Worm (Caenorhabditis elegans) whole organism, L4 larva: ENCODE data around the gene F26F4.5.
A peak's percentile ranks its signal among the peaks of the same experiment; 100 is the strongest.

ENCODE experiments used
- Y105C5A.15 ChIP-seq: fragments of 200-800 bp; sonication (Bioruptor generic); IDR thresholded peaks from 2 replicates; pipeline ENCODE4 v1.3.6; 2022; ENCODE audit warnings: missing genetic modification characterization, missing compliant biosample characterization
- Y48G9A.11 ChIP-seq: fragments of 200-800 bp; sonication (Bioruptor generic); IDR thresholded peaks from 2 replicates; pipeline ENCODE4 v1.3.6; 2022; ENCODE audit warnings: missing genetic modification reagents, missing genetic modification characterization, missing compliant biosample characterization
- Y75B8A.6 ChIP-seq: fragments of 200-800 bp; sonication (Bioruptor generic); IDR thresholded peaks from 2 replicates; pipeline ENCODE4 v1.3.6; 2022; ENCODE audit warnings: missing genetic modification reagents, missing genetic modification characterization, missing compliant biosample characterization
- aha-1 ChIP-seq: fragments of 150-350 bp; peaks from one replicate; lab custom pipeline; 2014; ENCODE audit warnings: missing biosample characterization, missing genetic modification characterization
- aly-2 ChIP-seq: sonication (generic microtip); optimal IDR thresholded peaks from 2 replicates; lab custom pipeline; 2018; ENCODE audit warnings: missing biosample characterization, missing genetic modification characterization
- ceh-28 ChIP-seq: fragments of 150-350 bp; optimal IDR thresholded peaks from 2 replicates; lab custom pipeline; 2014; ENCODE audit warnings: missing biosample characterization, missing genetic modification reagents, missing genetic modification characterization
- ctbp-1 ChIP-seq: fragments of 200-800 bp; sonication (Bioruptor generic); IDR thresholded peaks from 2 replicates; pipeline ENCODE4 v1.3.6; 2022; ENCODE audit warnings: missing genetic modification reagents, missing genetic modification characterization, missing compliant biosample characterization
- daf-16 ChIP-seq, 3 experiments: sonication (generic microtip); optimal IDR thresholded peaks; 2 replicates each; lab custom pipeline; 2016 to 2017; ENCODE audit warnings: missing genetic modification characterization in 3 of 3, missing genetic modification reagents in 3 of 3, mild to moderate bottlenecking in 2 of 3, missing compliant biosample characterization in 2 of 3, missing biosample characterization in 1 of 3, moderate library complexity in 1 of 3
- daf-19 ChIP-seq: fragments of 200-800 bp; sonication (Bioruptor generic); conservative IDR thresholded peaks from 2 replicates; pipeline ENCODE4 v1.3.6; 2022; ENCODE audit warnings: missing genetic modification characterization, missing compliant biosample characterization
- dmd-6 ChIP-seq: fragments of 200-800 bp; sonication (Bioruptor generic); IDR thresholded peaks from 2 replicates; pipeline ENCODE4 v1.3.6; 2022; ENCODE audit warnings: missing genetic modification reagents, missing genetic modification characterization, missing compliant biosample characterization
- gei-8 ChIP-seq: fragments of 200-800 bp; sonication (Bioruptor generic); optimal IDR thresholded peaks from 2 replicates; lab custom pipeline; 2018; ENCODE audit warnings: mild to moderate bottlenecking, missing genetic modification characterization, missing compliant biosample characterization
- jun-1 ChIP-seq: fragments of 150-350 bp; optimal IDR thresholded peaks from 2 replicates; lab custom pipeline; 2014; ENCODE audit warnings: missing biosample characterization, missing genetic modification reagents, missing genetic modification characterization
- lim-7 ChIP-seq: fragments of 200-800 bp; sonication (Bioruptor generic); IDR thresholded peaks from 2 replicates; pipeline ENCODE4 v1.3.6; 2022; ENCODE audit warnings: missing genetic modification characterization, missing compliant biosample characterization
- lin-1 ChIP-seq: fragments of 200-800 bp; sonication (Bioruptor generic); IDR thresholded peaks from 2 replicates; pipeline ENCODE4 v1.3.6; 2022; ENCODE audit warnings: missing genetic modification reagents, missing genetic modification characterization, missing compliant biosample characterization
- lin-13 ChIP-seq: fragments of 150-350 bp; optimal IDR thresholded peaks from 2 replicates; lab custom pipeline; 2014; ENCODE audit warnings: missing biosample characterization, missing genetic modification reagents, missing genetic modification characterization
- lin-15B ChIP-seq: fragments of 150-350 bp; sonication (generic microtip); optimal IDR thresholded peaks from 3 replicates; lab custom pipeline; 2014; ENCODE audit warnings: missing biosample characterization, missing genetic modification characterization
- lin-38 ChIP-seq: fragments of 200-800 bp; sonication (Bioruptor generic); IDR thresholded peaks from 2 replicates; pipeline ENCODE4 v1.3.6; 2022; ENCODE audit warnings: missing genetic modification reagents, missing genetic modification characterization, missing compliant biosample characterization
- lin-39 ChIP-seq: fragments of 150-350 bp; optimal IDR thresholded peaks from 2 replicates; lab custom pipeline; 2014; ENCODE audit warnings: missing biosample characterization, missing genetic modification reagents, missing genetic modification characterization
- madf-9 ChIP-seq: fragments of 200-800 bp; sonication (Bioruptor generic); conservative IDR thresholded peaks from 2 replicates; pipeline ENCODE4 v1.3.6; 2022; ENCODE audit warnings: missing genetic modification reagents, missing genetic modification characterization, missing compliant biosample characterization
- mep-1 ChIP-seq: fragments of 150-350 bp; sonication (generic microtip); optimal IDR thresholded peaks from 3 replicates; lab custom pipeline; 2014; ENCODE audit warnings: missing biosample characterization, missing genetic modification characterization
- mxl-2 ChIP-seq: fragments of 200-800 bp; sonication (Bioruptor generic); conservative IDR thresholded peaks from 2 replicates; pipeline ENCODE4 v1.3.6; 2022; ENCODE audit warnings: missing genetic modification reagents, missing genetic modification characterization, missing compliant biosample characterization
- mxl-3 ChIP-seq: fragments of 200-800 bp; sonication (Bioruptor generic); optimal IDR thresholded peaks from 2 replicates; lab custom pipeline; 2018; ENCODE audit warnings: mild to moderate bottlenecking, missing genetic modification characterization, missing compliant biosample characterization
- nhr-111 ChIP-seq: fragments of 200-800 bp; sonication (Bioruptor generic); optimal IDR thresholded peaks from 2 replicates; lab custom pipeline; 2018; ENCODE audit warnings: mild to moderate bottlenecking, missing genetic modification characterization, missing compliant biosample characterization
- nhr-28 ChIP-seq: fragments of 150-350 bp; optimal IDR thresholded peaks from 2 replicates; lab custom pipeline; 2014; ENCODE audit warnings: missing biosample characterization, missing genetic modification characterization
- nhr-41 ChIP-seq: fragments of 200-800 bp; sonication (Bioruptor generic); IDR thresholded peaks from 2 replicates; pipeline ENCODE4 v1.3.6; 2022; ENCODE audit warnings: missing genetic modification reagents, missing genetic modification characterization, missing compliant biosample characterization
- nhr-42 ChIP-seq: fragments of 200-800 bp; sonication (Bioruptor generic); IDR thresholded peaks from 2 replicates; pipeline ENCODE4 v1.3.6; 2022; ENCODE audit warnings: missing genetic modification characterization, missing compliant biosample characterization
- nhr-6 ChIP-seq: fragments of 150-350 bp; optimal IDR thresholded peaks from 2 replicates; lab custom pipeline; 2014; ENCODE audit warnings: missing biosample characterization, missing genetic modification characterization
- nhr-77 ChIP-seq: fragments of 150-350 bp; optimal IDR thresholded peaks from 2 replicates; lab custom pipeline; 2014; ENCODE audit warnings: missing biosample characterization, missing genetic modification characterization
- pqm-1 ChIP-seq: sonication (generic microtip); optimal IDR thresholded peaks from 2 replicates; lab custom pipeline; 2017; ENCODE audit warnings: missing biosample characterization, missing genetic modification characterization
- saeg-2 ChIP-seq: fragments of 200-800 bp; sonication (Bioruptor generic); IDR thresholded peaks from 2 replicates; pipeline ENCODE4 v1.3.6; 2022; ENCODE audit warnings: missing genetic modification reagents, missing genetic modification characterization, missing compliant biosample characterization
- sdz-12 ChIP-seq: fragments of 200-800 bp; sonication (Bioruptor generic); optimal IDR thresholded peaks from 2 replicates; lab custom pipeline; 2018; ENCODE audit warnings: mild to moderate bottlenecking, missing genetic modification characterization, missing compliant biosample characterization
- set-16 ChIP-seq: fragments of 200-800 bp; sonication (Bioruptor generic); IDR thresholded peaks from 2 replicates; pipeline ENCODE4 v1.3.6; 2022; ENCODE audit warnings: missing genetic modification reagents, missing genetic modification characterization, missing compliant biosample characterization
- skn-1 ChIP-seq: fragments of 150-350 bp; optimal IDR thresholded peaks from 2 replicates; lab custom pipeline; 2014; ENCODE audit warnings: missing biosample characterization, missing genetic modification characterization
- snpc-1.2 ChIP-seq: fragments of 200-800 bp; sonication (Bioruptor generic); IDR thresholded peaks from 2 replicates; pipeline ENCODE4 v1.3.6; 2022; ENCODE audit warnings: missing genetic modification reagents, missing genetic modification characterization, missing compliant biosample characterization
- tra-1 ChIP-seq: fragments of 200-800 bp; sonication (Bioruptor generic); IDR thresholded peaks from 2 replicates; pipeline ENCODE4 v1.3.6; 2022; ENCODE audit warnings: missing genetic modification reagents, missing genetic modification characterization, missing compliant biosample characterization
- vab-7 ChIP-seq: fragments of 200-800 bp; sonication (Bioruptor generic); IDR thresholded peaks from 2 replicates; pipeline ENCODE4 v1.3.6; 2022; ENCODE audit warnings: missing genetic modification reagents, missing genetic modification characterization, missing compliant biosample characterization
- ztf-11 ChIP-seq: fragments of 150-350 bp; optimal IDR thresholded peaks from 2 replicates; lab custom pipeline; 2014; ENCODE audit warnings: missing biosample characterization, missing genetic modification characterization
- ztf-7 ChIP-seq: fragments of 150-350 bp; optimal IDR thresholded peaks from 2 replicates; lab custom pipeline; 2014; ENCODE audit warnings: missing biosample characterization, missing genetic modification characterization

The F26F4.5 gene

ce11 chrIII:4873395-4873794, 17.7 kb downstream of the F26F4.5 start:
- no peak for TF ChIP-seq nhr-111 (GFP tag; lab: Kevin White, UChicago)
- no peak for TF ChIP-seq mxl-3 (GFP tag; lab: Kevin White, UChicago)
- no peak for TF ChIP-seq nhr-77 (tag; lab: Kevin White, UChicago)
- TF ChIP-seq aha-1 (tag; lab: Kevin White, UChicago): peak; percentile 96
- TF ChIP-seq ztf-11 (tag; lab: Kevin White, UChicago): no peak
- TF ChIP-seq skn-1 (tag; lab: Kevin White, UChicago): no peak
- TF ChIP-seq tra-1: no peak
- no peak for TF ChIP-seq aly-2 (tag; lab: Kevin White, UChicago)

- no peak for TF ChIP-seq ztf-7 (tag; lab: Kevin White, UChicago)
- no peak for TF ChIP-seq lin-13 (GFP tag; lab: Kevin White, UChicago)
- TF ChIP-seq ctbp-1: no peak
- TF ChIP-seq sdz-12: no peak
- TF ChIP-seq lin-1 (GFP tag; lab: Robert Waterston, UW): no peak
- TF ChIP-seq pqm-1 (tag; lab: Kevin White, UChicago): no peak
- TF ChIP-seq nhr-6 (tag; lab: Kevin White, UChicago): no peak
- TF ChIP-seq mep-1 (tag; lab: Kevin White, UChicago): no peak
- TF ChIP-seq daf-19 (GFP tag; lab: Robert Waterston, UW): no peak
Measured at ce11 chrIII:4870478-4870877, 20.6 kb downstream of the F26F4.5 start, which contains the start of gene gipc-1. gipc-1 (plus strand) TSS chrIII:4870778.

ce11 chrIII:4868643-4869042, 22.4 kb downstream of the F26F4.5 start, which contains the start of the genes msd-4 and C35D10.3:
msd-4 (minus strand) TSS chrIII:4868743.
C35D10.3 (plus strand) TSS chrIII:4868921.
- no peak for TF ChIP-seq skn-1 (tag; lab: Kevin White, UChicago)
- TF ChIP-seq snpc-1.2 (GFP tag; lab: Robert Waterston, UW): no peak
- TF ChIP-seq ctbp-1: no peak
- no peak for TF ChIP-seq Y48G9A.11 (GFP tag; lab: Robert Waterston, UW)
- no peak for TF ChIP-seq nhr-42 (GFP tag; lab: Robert Waterston, UW)
- no peak for TF ChIP-seq vab-7 (GFP tag; lab: Robert Waterston, UW)
- TF ChIP-seq aly-2 (tag; lab: Kevin White, UChicago): no peak
- no peak for TF ChIP-seq daf-16 (GFP tag; optimal IDR thresholded peaks at IDR 0.05; lab: Kevin White, UChicago)
- no peak for TF ChIP-seq daf-16 (tag; optimal IDR thresholded peaks at IDR 0.05; lab: Kevin White, UChicago)
- no peak for TF ChIP-seq lin-13 (GFP tag; lab: Kevin White, UChicago)
- no peak for TF ChIP-seq gei-8 (GFP tag; lab: Kevin White, UChicago)
- no peak for TF ChIP-seq set-16
- TF ChIP-seq dmd-6 (GFP tag; lab: Robert Waterston, UW): no peak
- TF ChIP-seq mxl-2: no peak
- TF ChIP-seq ceh-28 (tag; lab: Kevin White, UChicago): no peak
- TF ChIP-seq sdz-12: no peak
- TF ChIP-seq Y75B8A.6: no peak
- no peak for TF ChIP-seq madf-9 (GFP tag; lab: Robert Waterston, UW)
- TF ChIP-seq lin-15B: no peak
- TF ChIP-seq nhr-41 (GFP tag; lab: Robert Waterston, UW): no peak

ce11 chrIII:4866762-4867161, 24.3 kb downstream of the F26F4.5 start, which contains the start of gene C35D10.17:
C35D10.17 (plus strand) TSS chrIII:4867062.
- TF ChIP-seq ztf-7 (tag; lab: Kevin White, UChicago) (no peak), sdz-12 (no peak), jun-1 (tag; lab: Kevin White, UChicago) (no peak), lin-39 (no peak), lim-7 (GFP tag; lab: Robert Waterston, UW) (no peak), nhr-28 (no peak), saeg-2 (GFP tag; lab: Robert Waterston, UW) (no peak), Y105C5A.15 (no peak), lin-38 (GFP tag; lab: Robert Waterston, UW) (no peak), mxl-3 (GFP tag; lab: Kevin White, UChicago) (no peak)
